Worm (Caenorhabditis elegans) whole organism, midembryonic: ENCODE data around the gene F42G2.5.

ENCODE experiments used
- T22C8.4 ChIP-seq: fragments of 200-800 bp; sonication (Bioruptor generic); IDR thresholded peaks from 2 replicates; pipeline ENCODE4 v1.3.6; 2022; ENCODE audit warnings: missing genetic modification characterization, missing compliant biosample characterization
- flt-1 ChIP-seq: fragments of 200-800 bp; sonication (Bioruptor generic); IDR thresholded peaks from 2 replicates; pipeline ENCODE4 v1.3.6; 2022; ENCODE audit warnings: missing genetic modification characterization, missing compliant biosample characterization
- ztf-23 ChIP-seq: fragments of 200-800 bp; sonication (Bioruptor generic); IDR thresholded peaks from 2 replicates; pipeline ENCODE4 v1.3.6; 2022; ENCODE audit warnings: missing genetic modification reagents, missing genetic modification characterization, missing compliant biosample characterization
- ztf-29 ChIP-seq: fragments of 200-800 bp; sonication (Bioruptor generic); IDR thresholded peaks from 2 replicates; pipeline ENCODE4 v1.3.6; 2022; ENCODE audit warnings: missing genetic modification reagents, missing genetic modification characterization, missing compliant biosample characterization

- TF ChIP-seq flt-1 (GFP tag; lab: Robert Waterston, UW), result no peak
- TF ChIP-seq ztf-29 (GFP tag; lab: Robert Waterston, UW), result no peak
- no peak for TF ChIP-seq ztf-23
- no peak for TF ChIP-seq T22C8.4 (GFP tag; lab: Robert Waterston, UW)
Measured at ce11 chrII:2393821-2394220, 24.0 kb downstream of the F42G2.5 start, which contains the start of gene F16G10.11.
